Worm (Caenorhabditis elegans): ENCODE measurements around the gene ZK632.4.

The ZK632.4 gene

DNA sequence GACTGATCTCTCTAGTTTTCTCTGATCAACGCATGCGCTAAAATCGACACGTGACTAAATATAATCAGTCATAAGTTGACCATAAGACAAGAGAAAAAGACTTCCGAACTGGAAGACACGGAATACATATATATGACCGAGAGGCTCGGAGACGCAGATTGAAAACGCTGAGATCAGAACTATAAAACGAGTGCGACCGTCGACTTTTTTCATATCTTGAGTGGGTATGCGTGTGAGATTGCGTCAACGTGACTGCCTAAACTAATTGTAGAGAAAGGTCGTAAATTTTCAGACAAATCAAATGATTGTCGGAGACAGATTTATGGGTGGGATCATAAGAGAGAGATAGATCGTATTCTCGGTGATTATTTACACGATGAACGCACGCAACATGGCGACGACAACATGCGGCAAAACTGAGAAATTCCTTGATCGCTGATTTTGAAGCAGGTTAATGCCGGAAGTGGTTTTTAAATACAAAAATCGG, 349 bp upstream of the ZK632.4 start:
- TF ChIP-seq pqm-1 (tag; optimal IDR thresholded peaks at IDR 0.05) = no peak
- TF ChIP-seq unc-130 (tag; optimal IDR thresholded peaks at IDR 0.05) = no peak
- TF ChIP-seq mdl-1 (tag; optimal IDR thresholded peaks at IDR 0.05) = peak in 1 of 2 experiments; percentile 66
- no peak for TF ChIP-seq aly-2 (tag; optimal IDR thresholded peaks at IDR 0.05)
- peak; percentile 71 for TF ChIP-seq nhr-71 (tag; optimal IDR thresholded peaks at IDR 0.05)
- TF ChIP-seq unc-86 (tag; optimal IDR thresholded peaks at IDR 0.05) = no peak
- TF ChIP-seq nhr-47 (tag; optimal IDR thresholded peaks at IDR 0.05) = peak; percentile 34
- peak; percentile 58 for TF ChIP-seq snu-23 (GFP tag; optimal IDR thresholded peaks at IDR 0.05)
- peak; percentile 43 for TF ChIP-seq nhr-90 (tag; optimal IDR thresholded peaks at IDR 0.05; ENCODE audit: poor library complexity)
- TF ChIP-seq lir-3 (tag; optimal IDR thresholded peaks at IDR 0.05; ENCODE audit: poor library complexity) = peak; percentile 28
- TF ChIP-seq nhr-84 (tag; optimal IDR thresholded peaks at IDR 0.05) = no peak
- TF ChIP-seq blmp-1 (tag; optimal IDR thresholded peaks at IDR 0.05) = peak; percentile 67
- no peak for TF ChIP-seq fkh-4 (tag; optimal IDR thresholded peaks at IDR 0.05; ENCODE audit: borderline replicate concordance)
- no peak for TF ChIP-seq nhr-11 (tag; optimal IDR thresholded peaks at IDR 0.05)
- TF ChIP-seq mep-1 (tag; optimal IDR thresholded peaks at IDR 0.05) = peak; percentile 32
- no peak for TF ChIP-seq efl-1 (optimal IDR thresholded peaks at IDR 0.05)
- peak in 1 of 2 experiments; percentile 91 for TF ChIP-seq efl-1 (GFP tag; optimal IDR thresholded peaks at IDR 0.05 in 1 of 2)
- TF ChIP-seq jun-1 (tag; optimal IDR thresholded peaks at IDR 0.05) = peak; percentile 4
- TF ChIP-seq elt-3 (tag; optimal IDR thresholded peaks at IDR 0.05) = peak in 2 of 6 experiments; percentile 36 to 75
- no peak for TF ChIP-seq zip-4 (GFP tag; optimal IDR thresholded peaks at IDR 0.05)
- TF ChIP-seq ama-1 (optimal IDR thresholded peaks at IDR 0.05) = peak; percentile 58
- no peak for TF ChIP-seq dsc-1 (tag; optimal IDR thresholded peaks at IDR 0.05)
- no peak for TF ChIP-seq nhr-76 (tag; optimal IDR thresholded peaks at IDR 0.05)
- TF ChIP-seq skn-1 (tag; optimal IDR thresholded peaks at IDR 0.05) = peak; percentile 26
- TF ChIP-seq nhr-85 (tag) = peak; percentile 83
- peak in 1 of 2 experiments; percentile 39 for TF ChIP-seq lsy-2 (tag; optimal IDR thresholded peaks at IDR 0.05)
- no peak for TF ChIP-seq aha-1 (tag; optimal IDR thresholded peaks at IDR 0.05)
- no peak for TF ChIP-seq mab-9 (GFP tag; IDR thresholded peaks at IDR 0.05)
- no peak for TF ChIP-seq nhr-77 (tag; optimal IDR thresholded peaks at IDR 0.05)
- TF ChIP-seq hpl-2 (GFP tag; optimal IDR thresholded peaks at IDR 0.05) = no peak
- peak; percentile 59 for TF ChIP-seq elt-2 (tag; optimal IDR thresholded peaks at IDR 0.05)
- TF ChIP-seq rnt-1 (tag; optimal IDR thresholded peaks at IDR 0.05) = peak; percentile 21
- peak in 1 of 2 experiments; percentile 74 for TF ChIP-seq lin-35 (GFP tag; optimal IDR thresholded peaks at IDR 0.05)
- peak; percentile 42 for TF ChIP-seq nhr-19 (GFP tag; conservative IDR thresholded peaks at IDR 0.05)
- no peak for TF ChIP-seq unc-62 (GFP tag; optimal IDR thresholded peaks at IDR 0.05)
- TF ChIP-seq lin-14 (GFP tag; optimal IDR thresholded peaks at IDR 0.05) = peak; percentile 28
- peak; percentile 65 for TF ChIP-seq nhr-20 (tag; optimal IDR thresholded peaks at IDR 0.05)
- peak; percentile 58 for TF ChIP-seq vab-15 (tag; optimal IDR thresholded peaks at IDR 0.05)
- no peak for TF ChIP-seq egl-13 (tag; optimal IDR thresholded peaks at IDR 0.05)
- TF ChIP-seq ztf-4 (tag; optimal IDR thresholded peaks at IDR 0.05) = peak; percentile 64
- no peak for TF ChIP-seq unc-98 (GFP tag; IDR thresholded peaks at IDR 0.05)
- no peak for TF ChIP-seq lin-15B (tag; optimal IDR thresholded peaks at IDR 0.05)
- no peak for TF ChIP-seq egl-27 (tag; optimal IDR thresholded peaks at IDR 0.05)

DNA sequence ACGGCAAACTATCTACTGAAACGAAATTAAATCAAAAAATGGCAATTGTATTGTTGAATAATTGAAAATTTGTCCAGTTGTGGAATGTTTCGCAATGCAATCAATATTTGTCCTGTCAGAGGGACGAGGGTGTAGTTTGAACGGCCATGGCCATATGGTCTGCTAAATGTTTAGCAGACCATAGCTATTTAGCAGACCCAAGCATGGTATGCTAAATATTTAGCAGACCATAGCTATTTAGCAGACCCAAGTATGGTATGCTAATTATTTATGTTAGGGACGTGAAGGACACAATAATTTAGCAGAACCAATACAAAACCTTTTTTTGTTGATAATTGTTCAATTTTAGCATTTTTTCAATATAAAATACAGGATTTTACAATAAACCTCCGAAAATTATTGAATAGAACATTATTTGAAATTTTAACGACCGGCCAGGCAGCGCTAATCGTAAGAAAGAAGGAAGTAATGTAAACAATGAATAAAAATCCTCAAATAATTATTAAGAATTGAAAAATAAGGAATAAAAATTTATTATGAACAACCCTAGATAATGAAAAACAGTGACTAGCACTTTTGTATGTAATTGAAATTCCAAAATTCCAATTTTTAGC, 2.1 kb downstream of the ZK632.4 start, which contains the start of gene riok-3:
riok-3 (minus strand) TSS at position 15 of the 614 bp plus-strand sequence.
- TF ChIP-seq unc-130 (tag; optimal IDR thresholded peaks at IDR 0.05) = no peak
- no peak for TF ChIP-seq mef-2 (tag; optimal IDR thresholded peaks at IDR 0.05)
- TF ChIP-seq efl-1 (optimal IDR thresholded peaks at IDR 0.05) = peak in 1 of 2 experiments; percentile 11
- TF ChIP-seq efl-1 (GFP tag; optimal IDR thresholded peaks at IDR 0.05 in 1 of 2) = peak in 1 of 2 experiments; percentile 71
- no peak for TF ChIP-seq dpl-1 (GFP tag; optimal IDR thresholded peaks at IDR 0.05)
- TF ChIP-seq ceh-90 (tag; optimal IDR thresholded peaks at IDR 0.05) = no peak
- peak; percentile 29 for TF ChIP-seq zip-4 (GFP tag; optimal IDR thresholded peaks at IDR 0.05)
- no peak for TF ChIP-seq rnt-1 (tag; optimal IDR thresholded peaks at IDR 0.05)
- no peak for TF ChIP-seq fkh-10 (GFP tag; optimal IDR thresholded peaks at IDR 0.05)
- TF ChIP-seq nhr-85 (tag) = peak; percentile 63
- TF ChIP-seq mep-1 (tag; optimal IDR thresholded peaks at IDR 0.05) = no peak
- no peak for TF ChIP-seq pag-3 (tag; optimal IDR thresholded peaks at IDR 0.05; ENCODE audit: borderline replicate concordance, insufficient read depth)
- TF ChIP-seq tbx-2 (tag; optimal IDR thresholded peaks at IDR 0.05) = no peak
- TF ChIP-seq lsy-2 (tag; optimal IDR thresholded peaks at IDR 0.05) = peak in 1 of 2 experiments; percentile 7
- no peak for TF ChIP-seq isw-1 (GFP tag; IDR thresholded peaks at IDR 0.05)
- no peak for TF ChIP-seq lin-39 (tag; optimal IDR thresholded peaks at IDR 0.05)
- no peak for TF ChIP-seq zag-1 (tag; optimal IDR thresholded peaks at IDR 0.05)
- no peak for TF ChIP-seq unc-86 (tag; optimal IDR thresholded peaks at IDR 0.05)

All from whole organism, L1 larva.